Fruit fly (Drosophila melanogaster) whole organism, adult: Measurements from ENCODE around the gene Mical.

Experiments
- CG12768 ChIP-seq: fragments of 200-800 bp; sonication (Bioruptor generic); optimal IDR thresholded peaks from 2 replicates; lab custom pipeline; 2017; ENCODE audit warnings: missing biosample characterization, missing genetic modification characterization, mild to moderate bottlenecking, moderate library complexity, missing genetic modification reagents
- CG14711 ChIP-seq: fragments of 200-800 bp; sonication (Bioruptor generic); optimal IDR thresholded peaks from 2 replicates; lab custom pipeline; 2018; ENCODE audit warnings: missing biosample characterization, mild to moderate bottlenecking, missing genetic modification characterization, moderate library complexity
- CG1620 ChIP-seq: fragments of 200-800 bp; sonication (Bioruptor generic); optimal IDR thresholded peaks from 2 replicates; lab custom pipeline; 2016; ENCODE audit warnings: missing biosample characterization, missing genetic modification characterization
- CG5204 ChIP-seq: fragments of 200-800 bp; sonication (Bioruptor generic); optimal IDR thresholded peaks from 2 replicates; lab custom pipeline; 2016; ENCODE audit warnings: missing biosample characterization, missing genetic modification characterization
- Clk ChIP-seq: fragments of 200-800 bp; sonication (Bioruptor generic); optimal IDR thresholded peaks from 2 replicates; lab custom pipeline; 2017; ENCODE audit warnings: missing biosample characterization, missing genetic modification characterization
- Hr96 ChIP-seq: fragments of 200-800 bp; sonication (Bioruptor generic); optimal IDR thresholded peaks from 2 replicates; lab custom pipeline; 2016; ENCODE audit warnings: missing biosample characterization, missing genetic modification characterization
- ovo ChIP-seq: fragments of 200-800 bp; sonication (Bioruptor generic); optimal IDR thresholded peaks from 2 replicates; lab custom pipeline; 2016; ENCODE audit warnings: missing biosample characterization, missing genetic modification characterization
- toe ChIP-seq: fragments of 200-800 bp; sonication (Bioruptor generic); optimal IDR thresholded peaks from 2 replicates; lab custom pipeline; 2016; ENCODE audit warnings: missing biosample characterization, missing genetic modification characterization

- TF ChIP-seq CG14711 (no peak), CG12768 (GFP tag; lab: Kevin White, UChicago) (peak; percentile 12), Hr96 (GFP tag; lab: Kevin White, UChicago) (no peak), CG5204 (GFP tag; lab: Kevin White, UChicago) (no peak), CG1620 (GFP tag; lab: Kevin White, UChicago) (no peak), toe (GFP tag; lab: Kevin White, UChicago) (no peak), ovo (GFP tag; lab: Kevin White, UChicago) (no peak), Clk (GFP tag; lab: Kevin White, UChicago) (no peak)
Observed at dm6 chr3R:10080699-10081098, 38.0 kb upstream of the Mical start.
